Worm (Caenorhabditis elegans): ENCODE measurements around the gene sru-36.

- TF ChIP-seq nhr-67 (tag; optimal IDR thresholded peaks at IDR 0.05) = no peak
- TF ChIP-seq mdl-1 (tag; optimal IDR thresholded peaks at IDR 0.05) = no peak
- TF ChIP-seq nhr-11 (tag; optimal IDR thresholded peaks at IDR 0.05) = no peak
- TF ChIP-seq daf-12 (tag; optimal IDR thresholded peaks at IDR 0.05) = no peak
- TF ChIP-seq egl-27 (tag; optimal IDR thresholded peaks at IDR 0.05) = no peak
- TF ChIP-seq ztf-11 (tag; optimal IDR thresholded peaks at IDR 0.05) = no peak
- TF ChIP-seq pqm-1 (tag; optimal IDR thresholded peaks at IDR 0.05) = no peak
- no peak for TF ChIP-seq fos-1 (tag; optimal IDR thresholded peaks at IDR 0.05)
- TF ChIP-seq ceh-82 (tag; optimal IDR thresholded peaks at IDR 0.05) = no peak
Observed at ce11 chrV:9813527-9813926, 27.9 kb upstream of the sru-36 start, which contains the start of gene sru-30.

Measured in whole organism, L3 larva.